Fruit fly (Drosophila melanogaster): ENCODE data around the gene BBS8.

DNA sequence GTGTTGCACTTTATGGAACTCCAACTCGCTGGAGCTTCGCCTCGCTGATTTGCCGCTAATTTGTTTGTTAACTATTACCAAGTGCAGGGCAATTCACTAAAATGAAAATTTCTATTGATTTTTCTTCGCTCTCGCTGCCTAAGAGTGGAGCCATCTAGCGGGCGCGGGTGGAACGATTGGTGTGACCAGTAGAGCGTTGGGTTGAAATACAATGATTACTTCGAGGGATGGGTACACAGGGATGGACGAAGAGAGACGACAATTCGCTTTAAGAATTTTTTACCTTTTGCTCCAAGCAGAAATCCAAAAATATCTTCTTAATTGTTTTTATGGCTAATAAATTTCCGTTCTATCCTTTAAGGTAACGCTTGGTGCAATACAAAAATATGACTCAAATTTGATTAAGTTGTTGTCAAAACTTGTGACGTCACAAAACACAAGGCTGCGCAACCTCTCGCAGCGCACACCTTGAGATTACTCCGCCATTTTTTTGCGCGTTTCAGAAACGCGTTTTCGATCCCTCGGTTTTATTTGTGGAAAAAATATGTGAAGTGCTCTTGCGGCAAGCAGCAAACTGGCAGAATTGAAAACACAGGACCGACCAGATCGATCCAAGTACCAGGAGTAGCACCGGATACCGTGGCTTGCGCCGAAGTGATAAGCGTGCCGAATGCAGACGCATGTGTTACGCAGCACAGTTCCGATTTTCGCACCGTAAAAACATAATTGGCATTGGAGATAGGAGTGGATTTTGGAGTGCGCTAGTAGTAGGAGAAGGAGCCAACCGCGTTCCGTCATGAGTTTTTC lies 7.9 kb upstream of the BBS8 start, which contains the start of the genes AP-2alpha and ebi:
- TF ChIP-seq h (optimal IDR thresholded peaks at IDR 0.05) (no peak), Hr51 (GFP tag; optimal IDR thresholded peaks at IDR 0.05) (peak; percentile 74 to 90), jigr1 (GFP tag; IDR thresholded peaks at IDR 0.05) (peak; percentile 84; the same call in 2 of the 3 replicates), wdn (GFP tag; IDR thresholded peaks at IDR 0.05) (peak; percentile 83), CG6765 (GFP tag; optimal IDR thresholded peaks at IDR 0.05) (peak; percentile 59), HLH54F (GFP tag; optimal IDR thresholded peaks at IDR 0.05) (peak; percentile 95), Meics (GFP tag; optimal IDR thresholded peaks at IDR 0.05) (peak; percentile 76), CG2889 (GFP tag; IDR thresholded peaks at IDR 0.05) (peak; percentile 83)
